Fruit fly (Drosophila melanogaster) whole organism, embryonic: ENCODE results near the gene CG3795.

Experiments
- CG10543 ChIP-seq: fragments of 200-800 bp; sonication (Bioruptor generic); optimal IDR thresholded peaks from 3 replicates; lab custom pipeline; 2017; ENCODE audit warnings: missing biosample characterization, mild to moderate bottlenecking, missing genetic modification characterization, moderate library complexity
- CG11456 ChIP-seq: fragments of 200-800 bp; sonication (Bioruptor generic); IDR thresholded peaks from 3 replicates; pipeline ENCODE4 v1.3.6; 2022; ENCODE audit warnings: missing biosample characterization, missing genetic modification characterization
- CTCF ChIP-seq: fragments of 200-800 bp; sonication (Bioruptor generic); optimal IDR thresholded peaks from 2 replicates; lab custom pipeline; 2017; ENCODE audit warnings: missing biosample characterization, mild to moderate bottlenecking, missing genetic modification characterization, moderate library complexity
- gcm2 ChIP-seq: fragments of 200-800 bp; sonication (Bioruptor generic); optimal IDR thresholded peaks from 2 replicates; lab custom pipeline; 2016; ENCODE audit warnings: missing biosample characterization, missing genetic modification characterization

DNA sequence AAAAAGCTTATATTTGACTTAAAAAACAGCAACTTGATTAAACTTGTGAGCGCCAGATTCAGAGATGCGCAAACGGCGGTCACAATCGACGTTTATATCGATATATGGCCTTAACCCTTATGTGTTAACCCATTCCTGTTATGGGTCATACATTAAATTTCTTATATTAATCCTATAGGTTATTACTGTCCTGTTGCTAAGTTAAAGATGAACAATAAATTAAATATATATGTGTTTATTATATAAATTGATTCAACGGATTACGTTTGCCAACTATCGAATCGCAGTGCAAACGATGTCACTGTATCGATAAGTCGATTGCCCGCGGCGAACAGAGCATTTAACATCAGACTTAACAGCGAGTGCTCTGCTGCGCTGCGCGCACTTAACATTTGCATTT lies 40.8 kb downstream of the CG3795 start, which contains the start of the genes CG3740 and hfw:
- TF ChIP-seq CG10543 (no peak), gcm2 (GFP tag; lab: Kevin White, UChicago) (no peak), CG11456 (GFP tag; lab: Robert Waterston, UW) (peak; percentile 67; the same call in 2 of the 3 replicates), CTCF (GFP tag; lab: Kevin White, UChicago) (no peak)
